Fruit fly (Drosophila melanogaster): ENCODE measurements around the gene Taf13.

The Taf13 gene

dm6 chr2L:20086295-20087096, 7.2 kb downstream of the Taf13 start (continued):
- TF ChIP-seq gce (GFP tag; IDR thresholded peaks at IDR 0.05) (peak; percentile 91), CG17186 (GFP tag; optimal IDR thresholded peaks at IDR 0.05) (peak; percentile 40), CG8924 (tag; optimal IDR thresholded peaks at IDR 0.05) (peak; percentile 83), otp (GFP tag; IDR thresholded peaks at IDR 0.05) (peak; percentile 92), gro (GFP tag; optimal IDR thresholded peaks at IDR 0.05) (peak; percentile 20), CG10979 (tag; optimal IDR thresholded peaks at IDR 0.05) (peak; percentile 82), Dll (GFP tag; IDR thresholded peaks at IDR 0.05; ENCODE audit: partially characterized antibody) (no peak), chinmo (GFP tag; IDR thresholded peaks at IDR 0.05; ENCODE audit: partially characterized antibody) (peak; percentile 91; the same call in 3 of the 4 replicates), Dp (GFP tag; optimal IDR thresholded peaks at IDR 0.05) (no peak), CG12659 (GFP tag; optimal IDR thresholded peaks at IDR 0.05) (peak; percentile 77), emc (GFP tag; optimal IDR thresholded peaks at IDR 0.05) (peak; percentile 32), sug (tag; optimal IDR thresholded peaks at IDR 0.05) (peak; percentile 91), gem (tag; optimal IDR thresholded peaks at IDR 0.05) (peak; percentile 88), org-1 (GFP tag; optimal IDR thresholded peaks at IDR 0.05) (peak; percentile 78), pros (GFP tag; optimal IDR thresholded peaks at IDR 0.05) (peak; percentile 79), CG42726 (GFP tag; IDR thresholded peaks at IDR 0.05; ENCODE audit: partially characterized antibody) (no peak), z (GFP tag; IDR thresholded peaks at IDR 0.05) (peak; percentile 64; the same call in 1 of the 3 replicates), ATbp (GFP tag; optimal IDR thresholded peaks at IDR 0.05) (peak; percentile 92), sr (GFP tag; IDR thresholded peaks at IDR 0.05) (peak; percentile 99), B-H2 (GFP tag; optimal IDR thresholded peaks at IDR 0.05) (peak; percentile 37), E2f1 (GFP tag; IDR thresholded peaks at IDR 0.05) (peak; percentile 78), sens (GFP tag) (peak; percentile 98), cg (GFP tag; optimal IDR thresholded peaks at IDR 0.05) (peak; percentile 64), B-H1 (GFP tag; IDR thresholded peaks at IDR 0.05) (peak; percentile 83), CG12219 (GFP tag; optimal IDR thresholded peaks at IDR 0.05) (peak; percentile 78), CG1832 (GFP tag; optimal IDR thresholded peaks at IDR 0.05) (no peak), dmrt99B (tag; optimal IDR thresholded peaks at IDR 0.05) (peak; percentile 88), Dbx (GFP tag; IDR thresholded peaks at IDR 0.05) (peak; percentile 77), CrebB (tag; optimal IDR thresholded peaks at IDR 0.05) (peak; percentile 75), ems (GFP tag; optimal IDR thresholded peaks at IDR 0.05) (peak; percentile 75), CG6791 (GFP tag; IDR thresholded peaks at IDR 0.05; ENCODE audit: partially characterized antibody) (no peak), Chrac-16 (GFP tag; optimal IDR thresholded peaks at IDR 0.05) (peak; percentile 72), CG10431 (GFP tag; optimal IDR thresholded peaks at IDR 0.05) (peak; percentile 67), gfzf (GFP tag; optimal IDR thresholded peaks at IDR 0.05) (no peak), crp (GFP tag; optimal IDR thresholded peaks at IDR 0.05) (peak in 1 of 2 experiments; percentile 51), Trl (optimal IDR thresholded peaks at IDR 0.05) (no peak), Trl (GFP tag; optimal IDR thresholded peaks at IDR 0.05) (peak; percentile 81), CG8388 (GFP tag; optimal IDR thresholded peaks at IDR 0.05) (peak; percentile 81), CG8359 (GFP tag; optimal IDR thresholded peaks at IDR 0.05; ENCODE audit: borderline replicate concordance) (peak; percentile 56), CG4328 (GFP tag; optimal IDR thresholded peaks at IDR 0.05) (peak; percentile 41), Doc3 (GFP tag; IDR thresholded peaks at IDR 0.05; ENCODE audit: partially characterized antibody) (no peak), hkb (optimal IDR thresholded peaks at IDR 0.05) (no peak), hkb (GFP tag; IDR thresholded peaks at IDR 0.05) (peak; percentile 91), CG16863 (GFP tag; optimal IDR thresholded peaks at IDR 0.05) (peak; percentile 90), ara (GFP tag; IDR thresholded peaks at IDR 0.05) (peak; percentile 93), D (optimal IDR thresholded peaks at IDR 0.05) (no peak), D (GFP tag; optimal IDR thresholded peaks at IDR 0.05) (peak; percentile 83), Hr51 (GFP tag; optimal IDR thresholded peaks at IDR 0.05) (peak; percentile 70 to 87), CG30020 (tag; optimal IDR thresholded peaks at IDR 0.05) (no peak)
